Fruit fly (Drosophila melanogaster) whole organism, embryonic: ENCODE results near the gene CG42529.
A peak's percentile ranks its signal among the peaks of the same experiment; 100 is the strongest.

Experiments
- Blimp-1 ChIP-seq: fragments of 200-800 bp; sonication (Bioruptor generic); optimal IDR thresholded peaks from 3 replicates; lab custom pipeline; 2018; ENCODE audit warnings: missing biosample characterization, missing genetic modification characterization, mild to moderate bottlenecking, moderate library complexity, missing genetic modification reagents
- CG12299 ChIP-seq: fragments of 200-800 bp; sonication (Bioruptor generic); optimal IDR thresholded peaks from 2 replicates; lab custom pipeline; 2018; ENCODE audit warnings: missing biosample characterization, mild to moderate bottlenecking, missing genetic modification characterization
- CG13123 ChIP-seq: fragments of 200-800 bp; sonication (Bioruptor generic); optimal IDR thresholded peaks from 2 replicates; lab custom pipeline; 2016; ENCODE audit warnings: missing biosample characterization, missing genetic modification characterization
- CG13287 ChIP-seq: fragments of 200-800 bp; sonication (Bioruptor generic); IDR thresholded peaks from 2 replicates; pipeline ENCODE4 v1.3.6; 2022; ENCODE audit warnings: missing biosample characterization, missing genetic modification characterization; ENCODE audit not compliant: partially characterized antibody
- CG14014 ChIP-seq: fragments of 200-800 bp; sonication (Bioruptor generic); IDR thresholded peaks from 2 replicates; pipeline ENCODE4 v1.3.6; 2022; ENCODE audit warnings: missing biosample characterization, missing genetic modification characterization
- CG14710 ChIP-seq: fragments of 200-800 bp; sonication (Bioruptor generic); optimal IDR thresholded peaks from 3 replicates; lab custom pipeline; 2019; ENCODE audit warnings: missing biosample characterization, mild to moderate bottlenecking, missing genetic modification characterization, moderate library complexity
- CG14965 ChIP-seq: fragments of 200-800 bp; sonication (Bioruptor generic); optimal IDR thresholded peaks from 2 replicates; lab custom pipeline; 2016; ENCODE audit warnings: missing biosample characterization, missing genetic modification characterization, borderline replicate concordance
- CG17359 ChIP-seq: fragments of 200-800 bp; sonication (Bioruptor generic); optimal IDR thresholded peaks from 3 replicates; lab custom pipeline; 2018; ENCODE audit warnings: missing biosample characterization, mild to moderate bottlenecking, missing genetic modification characterization, moderate library complexity
- CG2116 ChIP-seq: fragments of 200-800 bp; sonication (Bioruptor generic); optimal IDR thresholded peaks from 3 replicates; lab custom pipeline; 2018; ENCODE audit warnings: missing biosample characterization, mild to moderate bottlenecking, missing genetic modification characterization
- CG2712 ChIP-seq: fragments of 200-800 bp; optimal IDR thresholded peaks from 3 replicates; lab custom pipeline; 2019; ENCODE audit warnings: missing biosample characterization, mild to moderate bottlenecking, missing genetic modification characterization, moderate library complexity
- CG2889 ChIP-seq: fragments of 200-800 bp; sonication (Bioruptor generic); IDR thresholded peaks from 3 replicates; pipeline ENCODE4 v1.3.6; 2022; ENCODE audit warnings: missing biosample characterization, missing genetic modification characterization
- CG33557 ChIP-seq: fragments of 200-800 bp; sonication (Bioruptor generic); optimal IDR thresholded peaks from 2 replicates; lab custom pipeline; 2019; ENCODE audit warnings: missing biosample characterization, mild to moderate bottlenecking, missing genetic modification characterization, moderate library complexity
- CG4707 ChIP-seq: fragments of 200-800 bp; sonication (Bioruptor generic); optimal IDR thresholded peaks from 2 replicates; lab custom pipeline; 2018; ENCODE audit warnings: missing biosample characterization, mild to moderate bottlenecking, missing genetic modification characterization, moderate library complexity
- CG4730 ChIP-seq: fragments of 200-800 bp; sonication (Bioruptor generic); IDR thresholded peaks from 2 replicates; pipeline ENCODE4 v1.3.6; 2022; ENCODE audit warnings: missing biosample characterization, missing genetic modification characterization
- CG4854 ChIP-seq: fragments of 200-800 bp; sonication (Bioruptor generic); optimal IDR thresholded peaks from 2 replicates; lab custom pipeline; 2016; ENCODE audit warnings: missing biosample characterization, missing genetic modification characterization, inconsistent platforms
- CG6175 ChIP-seq: fragments of 200-800 bp; sonication (Bioruptor generic); IDR thresholded peaks from 3 replicates; pipeline ENCODE4 v1.3.6; 2022; ENCODE audit warnings: missing biosample characterization, missing genetic modification characterization
- CG6683 ChIP-seq: fragments of 200-800 bp; sonication (Bioruptor generic); optimal IDR thresholded peaks from 2 replicates; lab custom pipeline; 2017; ENCODE audit warnings: missing biosample characterization, mild to moderate bottlenecking, missing genetic modification characterization, missing genetic modification reagents
- CG6813 ChIP-seq: fragments of 200-800 bp; sonication (Bioruptor generic); optimal IDR thresholded peaks from 2 replicates; lab custom pipeline; 2017; ENCODE audit warnings: missing biosample characterization, missing genetic modification characterization, mild to moderate bottlenecking, moderate library complexity, missing genetic modification reagents
- CG7357 ChIP-seq: fragments of 200-800 bp; sonication (Bioruptor generic); IDR thresholded peaks from 3 replicates; pipeline ENCODE4 v1.3.6; 2022; ENCODE audit warnings: missing biosample characterization, missing genetic modification characterization
- CG7372 ChIP-seq: fragments of 200-800 bp; sonication (Bioruptor generic); IDR thresholded peaks from 2 replicates; pipeline ENCODE4 v1.3.6; 2022; ENCODE audit warnings: missing biosample characterization, missing genetic modification characterization
- CoRest ChIP-seq: fragments of 200-800 bp; sonication (Bioruptor generic); optimal IDR thresholded peaks from 3 replicates; lab custom pipeline; 2018; ENCODE audit warnings: missing biosample characterization, mild to moderate bottlenecking, missing genetic modification characterization, moderate library complexity
- CrebB ChIP-seq: fragments of 200-800 bp; sonication (Bioruptor generic); optimal IDR thresholded peaks from 3 replicates; lab custom pipeline; 2018; ENCODE audit warnings: missing biosample characterization, mild to moderate bottlenecking, missing genetic modification characterization
- Dp ChIP-seq: fragments of 200-800 bp; sonication (Bioruptor generic); optimal IDR thresholded peaks from 2 replicates; lab custom pipeline; 2018; ENCODE audit warnings: missing biosample characterization, mild to moderate bottlenecking, missing genetic modification characterization, moderate library complexity
- Dref ChIP-seq: fragments of 200-800 bp; sonication (Bioruptor generic); IDR thresholded peaks from 2 replicates; pipeline ENCODE4 v1.3.6; 2022; ENCODE audit warnings: missing biosample characterization, missing genetic modification characterization
- Fer2 ChIP-seq: fragments of 200-800 bp; sonication (Bioruptor generic); optimal IDR thresholded peaks from 2 replicates; lab custom pipeline; 2018; ENCODE audit warnings: missing biosample characterization, mild to moderate bottlenecking, missing genetic modification characterization, moderate library complexity
- Lhr ChIP-seq: fragments of 200-800 bp; sonication (Bioruptor generic); optimal IDR thresholded peaks from 3 replicates; lab custom pipeline; 2017; ENCODE audit warnings: mild to moderate bottlenecking, missing biosample characterization, missing genetic modification reagents, missing genetic modification characterization
- Lim3 ChIP-seq: fragments of 200-800 bp; sonication (Bioruptor generic); IDR thresholded peaks from 2 replicates; pipeline ENCODE4 v1.3.6; 2022; ENCODE audit warnings: missing biosample characterization, missing genetic modification characterization
- MBD-R2 ChIP-seq: fragments of 200-800 bp; sonication (Bioruptor generic); IDR thresholded peaks from 2 replicates; pipeline ENCODE4 v1.3.6; 2022; ENCODE audit warnings: missing biosample characterization, missing genetic modification characterization
- NK7.1 ChIP-seq: fragments of 200-800 bp; sonication (Bioruptor generic); optimal IDR thresholded peaks from 3 replicates; lab custom pipeline; 2016; ENCODE audit warnings: missing biosample characterization, missing genetic modification characterization
- Nf-YC ChIP-seq: fragments of 200-800 bp; optimal IDR thresholded peaks from 3 replicates; lab custom pipeline; 2019; ENCODE audit warnings: missing biosample characterization, mild to moderate bottlenecking, missing genetic modification characterization, moderate library complexity
- PHDP ChIP-seq: fragments of 200-800 bp; sonication (Bioruptor generic); optimal IDR thresholded peaks from 3 replicates; lab custom pipeline; 2018; ENCODE audit warnings: missing biosample characterization, mild to moderate bottlenecking, missing genetic modification characterization, moderate library complexity
- Rfx ChIP-seq: fragments of 200-800 bp; sonication (Bioruptor generic); IDR thresholded peaks from 2 replicates; pipeline ENCODE4 v1.3.6; 2022; ENCODE audit warnings: missing biosample characterization, missing genetic modification characterization
- al ChIP-seq: fragments of 200-800 bp; sonication (Bioruptor generic); IDR thresholded peaks from 2 replicates; pipeline ENCODE4 v1.3.6; 2022; ENCODE audit warnings: missing biosample characterization, missing genetic modification characterization
- chm ChIP-seq: fragments of 200-800 bp; sonication (Bioruptor generic); IDR thresholded peaks from 2 replicates; pipeline ENCODE4 v1.3.6; 2022; ENCODE audit warnings: missing biosample characterization, missing genetic modification characterization
- da ChIP-seq: fragments of 200-800 bp; sonication (Bioruptor generic); optimal IDR thresholded peaks from 2 replicates; lab custom pipeline; 2016; ENCODE audit warnings: missing biosample characterization, missing genetic modification characterization
- dimm ChIP-seq: fragments of 200-800 bp; sonication (Bioruptor generic); IDR thresholded peaks from 2 replicates; pipeline ENCODE4 v1.3.6; 2022; ENCODE audit warnings: missing biosample characterization, missing genetic modification characterization
- dm ChIP-seq: fragments of 200-800 bp; sonication (Bioruptor generic); optimal IDR thresholded peaks from 3 replicates; lab custom pipeline; 2016; ENCODE audit warnings: missing biosample characterization, missing genetic modification characterization
- dmrt99B ChIP-seq: fragments of 200-800 bp; sonication (Bioruptor generic); optimal IDR thresholded peaks from 2 replicates; lab custom pipeline; 2018; ENCODE audit warnings: missing biosample characterization, mild to moderate bottlenecking, missing genetic modification characterization, moderate library complexity
- en ChIP-seq: fragments of 200-800 bp; sonication (Bioruptor generic); optimal IDR thresholded peaks from 2 replicates; lab custom pipeline; 2016; ENCODE audit warnings: missing biosample characterization, missing genetic modification characterization
- eve ChIP-seq, 2 experiments: fragments of >200 bp; optimal IDR thresholded peaks; 2 replicates each; lab custom pipeline; 2017; ENCODE audit warnings: missing biosample characterization in 2 of 2, missing genetic modification characterization in 2 of 2
- ftz-f1 ChIP-seq: fragments of 200-800 bp; sonication (Bioruptor generic); optimal IDR thresholded peaks from 2 replicates; lab custom pipeline; 2016; ENCODE audit warnings: missing biosample characterization, missing genetic modification characterization
- gt ChIP-seq: fragments of 200-800 bp; sonication (Bioruptor generic); IDR thresholded peaks from 2 replicates; pipeline ENCODE4 v1.3.6; 2022; ENCODE audit warnings: missing biosample characterization, missing genetic modification characterization
- ind ChIP-seq: fragments of 200-800 bp; sonication (Bioruptor generic); optimal IDR thresholded peaks from 3 replicates; lab custom pipeline; 2016; ENCODE audit warnings: missing biosample characterization, missing genetic modification characterization
- lbe ChIP-seq: fragments of 200-800 bp; sonication (Bioruptor generic); optimal IDR thresholded peaks from 2 replicates; lab custom pipeline; 2016; ENCODE audit warnings: missing biosample characterization, mild to moderate bottlenecking, missing genetic modification characterization
- lmd ChIP-seq: fragments of 200-800 bp; sonication (Bioruptor generic); IDR thresholded peaks from 2 replicates; pipeline ENCODE4 v1.3.6; 2022; ENCODE audit warnings: missing biosample characterization, missing genetic modification characterization
- luna ChIP-seq: fragments of 200-800 bp; sonication (Bioruptor generic); optimal IDR thresholded peaks from 2 replicates; lab custom pipeline; 2016; ENCODE audit warnings: missing biosample characterization, missing genetic modification characterization
- nerfin-1 ChIP-seq: fragments of 200-800 bp; sonication (Bioruptor generic); optimal IDR thresholded peaks from 3 replicates; lab custom pipeline; 2019; ENCODE audit warnings: missing biosample characterization, mild to moderate bottlenecking, missing genetic modification characterization, moderate library complexity
- oc ChIP-seq: fragments of 200-800 bp; sonication (Bioruptor generic); optimal IDR thresholded peaks from 2 replicates; lab custom pipeline; 2018; ENCODE audit warnings: missing biosample characterization, mild to moderate bottlenecking, missing genetic modification characterization, moderate library complexity
- odd ChIP-seq: fragments of 200-800 bp; sonication (Bioruptor generic); optimal IDR thresholded peaks from 2 replicates; lab custom pipeline; 2017; ENCODE audit warnings: missing biosample characterization, mild to moderate bottlenecking, missing genetic modification characterization
- pita ChIP-seq: fragments of 200-800 bp; sonication (Bioruptor generic); optimal IDR thresholded peaks from 2 replicates; lab custom pipeline; 2017; ENCODE audit warnings: missing biosample characterization, mild to moderate bottlenecking, missing genetic modification characterization
- vvl ChIP-seq: fragments of 200-800 bp; sonication (Bioruptor generic); IDR thresholded peaks from 2 replicates; pipeline ENCODE4 v1.3.6; 2022; ENCODE audit warnings: missing biosample characterization, missing genetic modification characterization

The CG42529 gene

DNA sequence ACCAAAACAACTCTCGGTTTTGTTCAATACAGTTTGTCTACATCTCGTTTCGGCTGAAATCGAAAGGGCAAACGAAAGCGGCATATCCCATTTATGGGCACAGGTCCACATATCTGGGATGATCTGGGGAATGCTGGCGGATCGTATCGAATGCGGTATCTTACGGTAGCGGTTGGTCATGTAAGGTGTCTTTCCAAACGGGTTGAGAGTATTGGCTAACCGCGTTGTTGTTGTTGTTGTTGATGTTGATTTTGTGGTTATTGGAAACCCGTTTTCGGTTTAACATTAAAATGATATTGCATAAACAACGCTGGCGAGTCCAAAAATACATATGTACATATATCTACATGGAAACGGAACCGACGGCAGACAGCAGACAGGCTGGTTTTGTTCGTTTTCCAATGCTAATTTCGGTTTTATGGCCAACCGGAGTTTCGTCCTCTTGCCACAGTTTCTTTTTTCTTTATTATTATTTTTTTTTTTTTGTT is 34.6 kb upstream of the CG42529 start (continued):
- TF ChIP-seq CrebB: peak; percentile 21
- no peak for TF ChIP-seq CG2889 (GFP tag; lab: Robert Waterston, UW)
- TF ChIP-seq CG7357 (GFP tag; lab: Robert Waterston, UW): no peak
- TF ChIP-seq gt (GFP tag; lab: Robert Waterston, UW): no peak
- no peak for TF ChIP-seq dm
- no peak for TF ChIP-seq NK7.1 (GFP tag; lab: Kevin White, UChicago)
- TF ChIP-seq CG12299 (tag; lab: Kevin White, UChicago): no peak
- TF ChIP-seq oc: peak; percentile 79
- TF ChIP-seq pita (GFP tag; lab: Kevin White, UChicago): no peak
- TF ChIP-seq MBD-R2 (GFP tag; lab: Robert Waterston, UW): no peak
- TF ChIP-seq CG13287 (GFP tag; lab: Robert Waterston, UW): no peak
- TF ChIP-seq CG2116 (GFP tag; lab: Kevin White, UChicago): no peak
- no peak for TF ChIP-seq CG14014
- TF ChIP-seq CG14710: peak; percentile 50
- TF ChIP-seq CG17359 (tag; lab: Kevin White, UChicago): no peak
- no peak for TF ChIP-seq ind (GFP tag; lab: Kevin White, UChicago)
- TF ChIP-seq vvl (GFP tag; lab: Robert Waterston, UW): peak; percentile 49; the same call in 1 of the 2 replicates
- TF ChIP-seq al (GFP tag; lab: Robert Waterston, UW): no peak
- no peak for TF ChIP-seq Nf-YC (tag; lab: Kevin White, UChicago)
- TF ChIP-seq nerfin-1 (tag; lab: Kevin White, UChicago): peak; percentile 4
- TF ChIP-seq dimm (GFP tag; lab: Robert Waterston, UW): no peak
- no peak for TF ChIP-seq CG4854 (GFP tag; lab: Kevin White, UChicago)
- TF ChIP-seq CG6175 (GFP tag; lab: Robert Waterston, UW): no peak
- no peak for TF ChIP-seq CG6683 (GFP tag; lab: Kevin White, UChicago)
- no peak for TF ChIP-seq CG14965
- TF ChIP-seq CG4730 (GFP tag; lab: Robert Waterston, UW): no peak
- TF ChIP-seq CoRest (tag; lab: Kevin White, UChicago): no peak
- no peak for TF ChIP-seq CG13123 (GFP tag; lab: Kevin White, UChicago)
- no peak for TF ChIP-seq odd (GFP tag; lab: Kevin White, UChicago)
- no peak for TF ChIP-seq lbe
- TF ChIP-seq PHDP (tag; lab: Kevin White, UChicago): no peak
- no peak for TF ChIP-seq da (GFP tag; lab: Kevin White, UChicago)
- no peak for TF ChIP-seq Lhr (GFP tag; lab: Kevin White, UChicago)
- no peak for TF ChIP-seq Dref (GFP tag; lab: Robert Waterston, UW)
- no peak for TF ChIP-seq Lim3 (GFP tag; lab: Robert Waterston, UW)
- no peak for TF ChIP-seq CG7372 (GFP tag; lab: Robert Waterston, UW)
- peak; percentile 53; the same call in 1 of the 2 replicates for TF ChIP-seq chm
- no peak for TF ChIP-seq Dp
- 0 out of 2 replicates have a peak, but pooled peaks have one; percentile 21 for TF ChIP-seq Rfx (GFP tag; lab: Robert Waterston, UW)
- TF ChIP-seq CG4707 (GFP tag; lab: Kevin White, UChicago): peak; percentile 8
- TF ChIP-seq CG2712: peak; percentile 21
- no peak for TF ChIP-seq luna (GFP tag; lab: Kevin White, UChicago)
- no peak for TF ChIP-seq CG6813
- peak; percentile 83 for TF ChIP-seq CG33557
- TF ChIP-seq lmd (GFP tag; lab: Robert Waterston, UW): no peak
- peak; percentile 100 for TF ChIP-seq Blimp-1 (GFP tag; lab: Kevin White, UChicago)
- no peak for TF ChIP-seq eve (GFP tag; optimal IDR thresholded peaks at IDR 0.05; lab: Kevin White, UChicago)
- TF ChIP-seq dmrt99B (tag; lab: Kevin White, UChicago): no peak
- TF ChIP-seq en: no peak
- no peak for TF ChIP-seq ftz-f1
- no peak for TF ChIP-seq Fer2
